Worm (Caenorhabditis elegans) whole organism, L1 larva: ENCODE measurements around the gene srx-129.
A peak's percentile ranks its signal among the peaks of the same experiment; 100 is the strongest.

ENCODE experiments used
- C16A3.4 ChIP-seq: fragments of 150-350 bp; optimal IDR thresholded peaks from 2 replicates; lab custom pipeline; 2014; ENCODE audit warnings: missing biosample characterization, missing genetic modification characterization
- Y116A8C.19 ChIP-seq: sonication (generic microtip); optimal IDR thresholded peaks from 2 replicates; lab custom pipeline; 2016; ENCODE audit warnings: missing compliant biosample characterization, missing genetic modification characterization, borderline replicate concordance
- aly-2 ChIP-seq: fragments of 150-350 bp; optimal IDR thresholded peaks from 2 replicates; lab custom pipeline; 2014; ENCODE audit warnings: missing biosample characterization, missing genetic modification characterization
- blmp-1 ChIP-seq: fragments of 150-350 bp; optimal IDR thresholded peaks from 2 replicates; lab custom pipeline; 2014; ENCODE audit warnings: missing biosample characterization, missing genetic modification characterization
- ceh-63 ChIP-seq: fragments of 200-800 bp; sonication (Bioruptor generic); optimal IDR thresholded peaks from 2 replicates; lab custom pipeline; 2018; ENCODE audit warnings: mild to moderate bottlenecking, missing genetic modification characterization, missing compliant biosample characterization
- ceh-82 ChIP-seq, 3 experiments: fragments of 150-350 bp in 1 of 3; sonication (generic microtip) in 2 of 3; optimal IDR thresholded peaks; 2 replicates each; lab custom pipeline; 2014 to 2017; ENCODE audit warnings: missing biosample characterization in 3 of 3, missing genetic modification characterization in 3 of 3
- ceh-90 ChIP-seq: sonication (generic microtip); optimal IDR thresholded peaks from 2 replicates; lab custom pipeline; 2016; ENCODE audit warnings: missing genetic modification characterization, missing compliant biosample characterization
- efl-3 ChIP-seq: fragments of 200-800 bp; sonication (Bioruptor generic); optimal IDR thresholded peaks from 2 replicates; lab custom pipeline; 2018; ENCODE audit warnings: mild to moderate bottlenecking, missing genetic modification characterization, missing compliant biosample characterization
- egl-13 ChIP-seq: sonication (generic microtip); optimal IDR thresholded peaks from 2 replicates; lab custom pipeline; 2016; ENCODE audit warnings: missing genotype, missing genetic modification reagents, missing genetic modification characterization, missing compliant biosample characterization
- ets-5 ChIP-seq: fragments of 200-800 bp; sonication (Bioruptor generic); IDR thresholded peaks from 2 replicates; pipeline ENCODE4 v1.3.6; 2022; ENCODE audit warnings: missing genetic modification characterization, missing compliant biosample characterization
- fkh-10 ChIP-seq: sonication (generic microtip); optimal IDR thresholded peaks from 2 replicates; lab custom pipeline; 2017; ENCODE audit warnings: missing biosample characterization, missing genetic modification reagents, missing genetic modification characterization
- fkh-4 ChIP-seq: sonication (generic microtip); optimal IDR thresholded peaks from 2 replicates; lab custom pipeline; 2016; ENCODE audit warnings: missing compliant biosample characterization, missing genetic modification characterization, borderline replicate concordance
- hlh-4 ChIP-seq: sonication (generic microtip); optimal IDR thresholded peaks from 2 replicates; lab custom pipeline; 2016; ENCODE audit warnings: mild to moderate bottlenecking, missing genetic modification characterization, missing compliant biosample characterization
- hpl-2 ChIP-seq: fragments of 150-350 bp; optimal IDR thresholded peaks from 2 replicates; lab custom pipeline; 2014; ENCODE audit warnings: missing biosample characterization, missing genetic modification reagents, missing genetic modification characterization
- isw-1 ChIP-seq: fragments of 200-800 bp; sonication (Bioruptor generic); IDR thresholded peaks from 2 replicates; pipeline ENCODE4 v1.3.6; 2022; ENCODE audit warnings: missing genetic modification characterization, missing compliant biosample characterization
- lin-15B ChIP-seq: fragments of 150-350 bp; sonication (generic microtip); optimal IDR thresholded peaks from 3 replicates; lab custom pipeline; 2014; ENCODE audit warnings: missing biosample characterization, missing genetic modification characterization
- lin-35 ChIP-seq, 2 experiments: fragments of 150-350 bp; optimal IDR thresholded peaks; 2 replicates each; lab custom pipeline; 2014; ENCODE audit warnings: missing biosample characterization in 2 of 2, missing genetic modification characterization in 2 of 2, missing genetic modification reagents in 2 of 2
- lin-39 ChIP-seq: fragments of 150-350 bp; optimal IDR thresholded peaks from 2 replicates; lab custom pipeline; 2014; ENCODE audit warnings: missing biosample characterization, missing genetic modification reagents, missing genetic modification characterization
- lir-3 ChIP-seq: sonication (generic microtip); optimal IDR thresholded peaks from 2 replicates; lab custom pipeline; 2016; ENCODE audit warnings: mild to moderate bottlenecking, missing genetic modification characterization, moderate library complexity, missing compliant biosample characterization; ENCODE audit not compliant: poor library complexity
- mdl-1 ChIP-seq, 2 experiments: fragments of 150-350 bp; optimal IDR thresholded peaks; 2 replicates each; lab custom pipeline; 2014 to 2017; ENCODE audit warnings: missing biosample characterization in 2 of 2, missing genetic modification characterization in 2 of 2, inconsistent platforms in 1 of 2
- mef-2 ChIP-seq: fragments of 150-350 bp; optimal IDR thresholded peaks from 2 replicates; lab custom pipeline; 2014; ENCODE audit warnings: missing biosample characterization, missing genetic modification characterization
- mep-1 ChIP-seq: fragments of 150-350 bp; optimal IDR thresholded peaks from 2 replicates; lab custom pipeline; 2014; ENCODE audit warnings: missing biosample characterization, missing genetic modification characterization
- nhr-11 ChIP-seq: fragments of 150-350 bp; optimal IDR thresholded peaks from 2 replicates; lab custom pipeline; 2014; ENCODE audit warnings: missing biosample characterization, missing genetic modification characterization
- nhr-19 ChIP-seq: fragments of 200-800 bp; sonication (Bioruptor generic); conservative IDR thresholded peaks from 2 replicates; pipeline ENCODE4 v1.3.6; 2022; ENCODE audit warnings: missing genetic modification characterization, missing compliant biosample characterization
- nhr-20 ChIP-seq: sonication (generic microtip); optimal IDR thresholded peaks from 2 replicates; lab custom pipeline; 2016; ENCODE audit warnings: mild to moderate bottlenecking, missing genetic modification characterization, missing compliant biosample characterization
- nhr-237 ChIP-seq: fragments of 150-350 bp; optimal IDR thresholded peaks from 2 replicates; lab custom pipeline; 2014; ENCODE audit warnings: missing biosample characterization, missing genetic modification characterization
- nhr-47 ChIP-seq: sonication (generic microtip); optimal IDR thresholded peaks from 2 replicates; lab custom pipeline; 2016; ENCODE audit warnings: mild to moderate bottlenecking, missing genetic modification characterization, moderate library complexity, missing compliant biosample characterization
- nhr-85 ChIP-seq: sonication (generic microtip); peaks from one replicate; lab custom pipeline; 2016; ENCODE audit warnings: missing genetic modification characterization, inconsistent platforms, missing compliant biosample characterization
- nhr-90 ChIP-seq: sonication (generic microtip); optimal IDR thresholded peaks from 2 replicates; lab custom pipeline; 2016; ENCODE audit warnings: mild to moderate bottlenecking, missing genetic modification characterization, missing compliant biosample characterization; ENCODE audit not compliant: poor library complexity
- pag-3 ChIP-seq: sonication (generic microtip); optimal IDR thresholded peaks from 2 replicates; lab custom pipeline; 2017; ENCODE audit warnings: missing genetic modification characterization, mild to moderate bottlenecking, missing compliant biosample characterization, antibody characterized with exemption, borderline replicate concordance; ENCODE audit not compliant: insufficient read depth
- pax-3 ChIP-seq: fragments of 200-800 bp; sonication (Bioruptor generic); optimal IDR thresholded peaks from 2 replicates; lab custom pipeline; 2018; ENCODE audit warnings: mild to moderate bottlenecking, missing genetic modification characterization, moderate library complexity, missing compliant biosample characterization
- rnt-1 ChIP-seq: sonication (generic microtip); optimal IDR thresholded peaks from 2 replicates; lab custom pipeline; 2016; ENCODE audit warnings: mild to moderate bottlenecking, missing genetic modification characterization, moderate library complexity, missing compliant biosample characterization
- snpc-4 ChIP-seq: fragments of 150-350 bp; optimal IDR thresholded peaks from 2 replicates; lab custom pipeline; 2014; ENCODE audit warnings: missing biosample characterization, missing genetic modification characterization
- snu-23 ChIP-seq: sonication (generic microtip); optimal IDR thresholded peaks from 2 replicates; lab custom pipeline; 2016; ENCODE audit warnings: missing genetic modification characterization, missing compliant biosample characterization
- swsn-7 ChIP-seq: sonication (generic microtip); optimal IDR thresholded peaks from 2 replicates; lab custom pipeline; 2016; ENCODE audit warnings: missing genetic modification characterization, missing compliant biosample characterization
- tlp-1 ChIP-seq: fragments of 150-350 bp; optimal IDR thresholded peaks from 2 replicates; lab custom pipeline; 2014; ENCODE audit warnings: missing biosample characterization, missing genetic modification characterization
- unc-30 ChIP-seq: sonication (generic microtip); optimal IDR thresholded peaks from 2 replicates; lab custom pipeline; 2017; ENCODE audit warnings: missing biosample characterization, missing genetic modification characterization
- unc-62 ChIP-seq: fragments of 150-350 bp; optimal IDR thresholded peaks from 2 replicates; lab custom pipeline; 2014; ENCODE audit warnings: missing biosample characterization, missing genetic modification reagents, missing genetic modification characterization
- unc-98 ChIP-seq: fragments of 200-800 bp; sonication (Bioruptor generic); IDR thresholded peaks from 2 replicates; pipeline ENCODE4 v1.3.6; 2022; ENCODE audit warnings: missing genetic modification characterization, missing compliant biosample characterization
- xbp-1 ChIP-seq: sonication (generic microtip); optimal IDR thresholded peaks from 2 replicates; lab custom pipeline; 2016; ENCODE audit warnings: missing genetic modification characterization, missing compliant biosample characterization
- zag-1 ChIP-seq: fragments of 150-350 bp; optimal IDR thresholded peaks from 2 replicates; lab custom pipeline; 2014; ENCODE audit warnings: missing biosample characterization, missing genetic modification characterization

The srx-129 gene

ce11 chrV:13854306-13854705 is 20.3 kb downstream of the srx-129 start, which contains the start of gene ttr-21:
Gene ttr-21, minus strand, starts transcription at chrV:13854405.
- TF ChIP-seq nhr-20 (tag; lab: Kevin White, UChicago) (peak; percentile 9), zag-1 (no peak), hpl-2 (GFP tag; lab: Kevin White, UChicago) (no peak)

- no peak for TF ChIP-seq egl-13 (tag; lab: Kevin White, UChicago)
- no peak for TF ChIP-seq mdl-1 (tag; optimal IDR thresholded peaks at IDR 0.05; lab: Kevin White, UChicago)
- TF ChIP-seq nhr-20 (tag; lab: Kevin White, UChicago): no peak
- no peak for TF ChIP-seq pax-3 (tag; lab: Kevin White, UChicago)
- no peak for TF ChIP-seq mep-1 (tag; lab: Kevin White, UChicago)
- no peak for TF ChIP-seq unc-98 (GFP tag; lab: Robert Waterston, UW)
- no peak for TF ChIP-seq fkh-10 (GFP tag; lab: Kevin White, UChicago)
Observed at ce11 chrV:13856376-13856775, 22.3 kb downstream of the srx-129 start, which contains the start of gene srx-134. Gene srx-134, minus strand, starts transcription at chrV:13856476.

ce11 chrV:13857132-13857531 is 23.1 kb downstream of the srx-129 start, which contains the start of gene srx-136:
Gene srx-136, plus strand, starts transcription at chrV:13857432.
- TF ChIP-seq snu-23 (GFP tag; lab: Kevin White, UChicago) (no peak), isw-1 (no peak), pag-3 (tag; lab: Kevin White, UChicago) (no peak)

- no peak for TF ChIP-seq lin-39 (tag; lab: Kevin White, UChicago)
- no peak for TF ChIP-seq hpl-2 (GFP tag; lab: Kevin White, UChicago)
- TF ChIP-seq unc-98 (GFP tag; lab: Robert Waterston, UW): no peak
- TF ChIP-seq unc-30 (tag; lab: Kevin White, UChicago): no peak
- no peak for TF ChIP-seq lin-35 (GFP tag; optimal IDR thresholded peaks at IDR 0.05; lab: Kevin White, UChicago)
- TF ChIP-seq fkh-4: no peak
- TF ChIP-seq unc-62: no peak
- TF ChIP-seq efl-3 (GFP tag; lab: Kevin White, UChicago): no peak
- TF ChIP-seq mef-2 (tag; lab: Kevin White, UChicago): no peak
- TF ChIP-seq nhr-90 (tag; lab: Kevin White, UChicago): no peak
- no peak for TF ChIP-seq nhr-47 (tag; lab: Kevin White, UChicago)
- no peak for TF ChIP-seq nhr-19 (GFP tag; lab: Robert Waterston, UW)
- TF ChIP-seq lir-3 (tag; lab: Kevin White, UChicago): no peak
- no peak for TF ChIP-seq nhr-85 (tag; lab: Kevin White, UChicago)
- no peak for TF ChIP-seq aly-2 (tag; lab: Kevin White, UChicago)
- TF ChIP-seq ets-5 (GFP tag; lab: Robert Waterston, UW): no peak
- TF ChIP-seq ceh-63 (GFP tag; lab: Kevin White, UChicago): no peak
Observed at ce11 chrV:13858906-13859305, 24.9 kb downstream of the srx-129 start, which contains the start of gene srx-135. Gene srx-135, plus strand, starts transcription at chrV:13859206.

ce11 chrV:13862505-13862904 is 28.5 kb downstream of the srx-129 start, which contains the start of gene srx-137:
Gene srx-137, plus strand, starts transcription at chrV:13862805.
- TF ChIP-seq ceh-82 (tag; optimal IDR thresholded peaks at IDR 0.05; lab: Kevin White, UChicago): no peak
- TF ChIP-seq nhr-11 (tag; lab: Kevin White, UChicago): no peak
- TF ChIP-seq tlp-1 (tag; lab: Kevin White, UChicago): no peak
- TF ChIP-seq rnt-1 (tag; lab: Kevin White, UChicago): no peak

ce11 chrV:13863700-13864099 is 29.6 kb downstream of the srx-129 start:
- no peak for TF ChIP-seq swsn-7 (tag; lab: Kevin White, UChicago)
- no peak for TF ChIP-seq lin-15B
- TF ChIP-seq Y116A8C.19 (tag; lab: Kevin White, UChicago): no peak
- TF ChIP-seq hlh-4: no peak
- no peak for TF ChIP-seq blmp-1 (tag; lab: Kevin White, UChicago)
- TF ChIP-seq unc-62: no peak
- no peak for TF ChIP-seq xbp-1
- TF ChIP-seq nhr-90 (tag; lab: Kevin White, UChicago): no peak
- TF ChIP-seq ceh-90 (tag; lab: Kevin White, UChicago): no peak
- no peak for TF ChIP-seq snpc-4
- TF ChIP-seq C16A3.4: no peak
- TF ChIP-seq unc-30 (tag; lab: Kevin White, UChicago): no peak
- no peak for TF ChIP-seq ceh-82 (tag; optimal IDR thresholded peaks at IDR 0.05; lab: Kevin White, UChicago)
- TF ChIP-seq nhr-237 (tag; lab: Kevin White, UChicago): no peak
